6 worm cellular contexts compared by ENCODE assay signal in the genomic region with DNA sequence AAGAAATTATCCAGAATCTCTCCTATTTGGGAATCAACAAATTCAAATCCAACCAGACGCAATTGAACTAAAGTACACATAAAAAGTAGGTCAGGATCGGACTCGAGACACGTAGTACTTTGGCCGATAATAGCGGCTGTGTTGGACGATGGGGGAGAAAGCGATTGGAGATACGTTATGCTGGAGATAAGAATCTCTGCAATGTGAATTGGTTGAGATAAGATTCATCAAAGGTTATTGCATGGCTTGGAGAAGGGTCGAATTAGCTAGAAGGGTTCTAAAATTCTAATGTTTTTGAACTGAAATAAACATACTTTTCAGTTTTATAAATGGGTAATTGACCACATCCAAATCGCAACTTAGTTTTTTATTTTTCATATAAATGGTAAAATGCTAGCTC.
TF ChIP-seq lines count a peak whose summit lies in the region.

No protein-coding gene starts in this region.

TF ChIP-seq in whole organism, L1 larva, 84 proteins besides CTCF, POLR2A, EP300 and RAD21:
- TF ChIP-seq nhr-20 (tag; optimal IDR thresholded peaks at IDR 0.05; lab: Kevin White, UChicago), result no peak
- peak in 1 of 6 experiments; percentile 21 for TF ChIP-seq elt-3 (tag; optimal IDR thresholded peaks at IDR 0.05; lab: Kevin White, UChicago)
- TF ChIP-seq blmp-1 (tag; optimal IDR thresholded peaks at IDR 0.05; lab: Kevin White, UChicago), result peak; percentile 72
- TF ChIP-seq ceh-82 (tag; optimal IDR thresholded peaks at IDR 0.05; lab: Kevin White, UChicago), result no peak
- peak; percentile 69 for TF ChIP-seq nhr-85 (tag; lab: Kevin White, UChicago)
- peak; percentile 29 for TF ChIP-seq rnt-1 (tag; optimal IDR thresholded peaks at IDR 0.05; lab: Kevin White, UChicago)
TF ChIP-seq in whole organism, L1 larva: peak in this region for 4.

TF ChIP-seq in whole organism, L2 larva, 48 proteins besides CTCF, POLR2A, EP300 and RAD21:
- TF ChIP-seq ceh-16 (tag; optimal IDR thresholded peaks at IDR 0.05; lab: Kevin White, UChicago) (peak; percentile 84), unc-62 (GFP tag; optimal IDR thresholded peaks at IDR 0.05; lab: Kevin White, UChicago) (no peak), elt-1 (tag; optimal IDR thresholded peaks at IDR 0.05; lab: Kevin White, UChicago) (peak; percentile 95), blmp-1 (tag; optimal IDR thresholded peaks at IDR 0.05; lab: Kevin White, UChicago; ENCODE audit: insufficient read depth) (peak; percentile 71), sem-4 (tag; optimal IDR thresholded peaks at IDR 0.05; lab: Kevin White, UChicago) (peak; percentile 27), sma-9 (GFP tag; optimal IDR thresholded peaks at IDR 0.05; lab: Kevin White, UChicago) (peak; percentile 82), sma-9 (tag; optimal IDR thresholded peaks at IDR 0.05; lab: Kevin White, UChicago) (no peak), nhr-237 (tag; optimal IDR thresholded peaks at IDR 0.05; lab: Kevin White, UChicago) (no peak), ztf-11 (tag; optimal IDR thresholded peaks at IDR 0.05; lab: Kevin White, UChicago) (no peak)

TF ChIP-seq in whole organism, L3 larva, 47 proteins besides CTCF, POLR2A, EP300 and RAD21:
- TF ChIP-seq nhr-23 (tag; optimal IDR thresholded peaks at IDR 0.05; lab: Kevin White, UChicago), result peak; percentile 88
- TF ChIP-seq elt-2 (tag; optimal IDR thresholded peaks at IDR 0.05; lab: Kevin White, UChicago), result no peak
- no peak for TF ChIP-seq lin-39 (tag; optimal IDR thresholded peaks at IDR 0.05; lab: Kevin White, UChicago)
- TF ChIP-seq nhr-25 (tag; optimal IDR thresholded peaks at IDR 0.05; lab: Kevin White, UChicago), result peak; percentile 51
- no peak for TF ChIP-seq hmg-11 (tag; optimal IDR thresholded peaks at IDR 0.05; lab: Kevin White, UChicago)
- TF ChIP-seq ama-1 (optimal IDR thresholded peaks at IDR 0.05; lab: Kevin White, UChicago), result no peak
- no peak for TF ChIP-seq unc-62 (GFP tag; optimal IDR thresholded peaks at IDR 0.05; lab: Kevin White, UChicago)
- no peak for TF ChIP-seq fkh-2 (tag; optimal IDR thresholded peaks at IDR 0.05; lab: Kevin White, UChicago)
- TF ChIP-seq ztf-4 (tag; optimal IDR thresholded peaks at IDR 0.05; lab: Kevin White, UChicago), result no peak
- no peak for TF ChIP-seq mdl-1 (tag; optimal IDR thresholded peaks at IDR 0.05; lab: Kevin White, UChicago)
- peak; percentile 27 for TF ChIP-seq nhr-43 (tag; optimal IDR thresholded peaks at IDR 0.05; lab: Kevin White, UChicago; ENCODE audit: poor library complexity, severe bottlenecking)
- TF ChIP-seq nhr-76 (tag; optimal IDR thresholded peaks at IDR 0.05; lab: Kevin White, UChicago), result no peak
- no peak for TF ChIP-seq ceh-28 (tag; optimal IDR thresholded peaks at IDR 0.05; lab: Kevin White, UChicago)
- no peak for TF ChIP-seq ceh-82 (tag; optimal IDR thresholded peaks at IDR 0.05; lab: Kevin White, UChicago)
- TF ChIP-seq nhr-77 (tag; optimal IDR thresholded peaks at IDR 0.05; lab: Kevin White, UChicago), result no peak
- TF ChIP-seq elt-1 (tag; optimal IDR thresholded peaks at IDR 0.05; lab: Kevin White, UChicago), result peak; percentile 95
- TF ChIP-seq snpc-4 (tag; optimal IDR thresholded peaks at IDR 0.05; lab: Kevin White, UChicago), result no peak
- no peak for TF ChIP-seq lin-15B (tag; optimal IDR thresholded peaks at IDR 0.05; lab: Kevin White, UChicago)
- TF ChIP-seq tbx-2 (tag; optimal IDR thresholded peaks at IDR 0.05; lab: Kevin White, UChicago), result no peak

TF ChIP-seq in whole organism, late embryonic, 69 proteins besides CTCF, POLR2A, EP300 and RAD21:
- TF ChIP-seq rnt-1 (tag; optimal IDR thresholded peaks at IDR 0.05; lab: Kevin White, UChicago) (peak; percentile 13), unc-42 (tag; optimal IDR thresholded peaks at IDR 0.05; lab: Kevin White, UChicago) (no peak)

TF ChIP-seq in whole organism, mixed stage, embryonic, 35 proteins besides CTCF, POLR2A, EP300 and RAD21:
- TF ChIP-seq ham-2 (GFP tag; optimal IDR thresholded peaks at IDR 0.05; lab: Kevin White, UChicago), result peak; percentile 77
- TF ChIP-seq ceh-39 (tag; optimal IDR thresholded peaks at IDR 0.05; lab: Kevin White, UChicago), result no peak
- peak; percentile 98 for TF ChIP-seq elt-1 (tag; optimal IDR thresholded peaks at IDR 0.05; lab: Kevin White, UChicago; ENCODE audit: borderline replicate concordance, insufficient read depth)
- peak; percentile 31 for TF ChIP-seq nhr-2 (tag; optimal IDR thresholded peaks at IDR 0.05; lab: Kevin White, UChicago)
- no peak for TF ChIP-seq mls-2 (tag; optimal IDR thresholded peaks at IDR 0.05; lab: Kevin White, UChicago)
- TF ChIP-seq sem-2 (GFP tag; optimal IDR thresholded peaks at IDR 0.05; lab: Kevin White, UChicago), result no peak
- no peak for TF ChIP-seq unc-120 (tag; optimal IDR thresholded peaks at IDR 0.05; lab: Kevin White, UChicago; ENCODE audit: poor library complexity, severe bottlenecking)
- TF ChIP-seq nhr-12 (tag; optimal IDR thresholded peaks at IDR 0.05; lab: Kevin White, UChicago), result no peak

TF ChIP-seq in whole organism, young adult, 124 proteins besides CTCF, POLR2A, EP300 and RAD21:
- TF ChIP-seq ama-1 (optimal IDR thresholded peaks at IDR 0.05; lab: Kevin White, UChicago), result peak; percentile 36
- TF ChIP-seq ama-1 (GFP tag; optimal IDR thresholded peaks at IDR 0.05; lab: Kevin White, UChicago), result no peak
- no peak for TF ChIP-seq C17E4.6 (GFP tag; IDR thresholded peaks at IDR 0.05; lab: Robert Waterston, UW)
